Fruit fly (Drosophila melanogaster): Measurements from ENCODE around the gene CG15601.

Gene CG15601

dm6 chrX:15740288-15740726, 29.9 kb downstream of the CG15601 start (continued):
- TF ChIP-seq CG2202 (tag; optimal IDR thresholded peaks at IDR 0.05) (no peak), gem (tag; optimal IDR thresholded peaks at IDR 0.05) (peak; percentile 81), GATAe (GFP tag; conservative IDR thresholded peaks at IDR 0.05) (peak; percentile 97), Hand (GFP tag; optimal IDR thresholded peaks at IDR 0.05) (peak; percentile 76), sim (GFP tag; IDR thresholded peaks at IDR 0.05) (no peak), ase (GFP tag; IDR thresholded peaks at IDR 0.05) (peak; percentile 65; the same call in 1 of the 3 replicates), CG31441 (GFP tag; IDR thresholded peaks at IDR 0.05) (peak; percentile 62; the same call in 1 of the 2 replicates), h (optimal IDR thresholded peaks at IDR 0.05) (no peak), Mad (GFP tag; optimal IDR thresholded peaks at IDR 0.05) (peak; percentile 52), nmo (GFP tag; optimal IDR thresholded peaks at IDR 0.05) (peak; percentile 53), HLHmδ (GFP tag; optimal IDR thresholded peaks at IDR 0.05) (no peak), CG10462 (GFP tag; optimal IDR thresholded peaks at IDR 0.05) (no peak), emc (GFP tag; optimal IDR thresholded peaks at IDR 0.05) (peak; percentile 17), CG11504 (tag; optimal IDR thresholded peaks at IDR 0.05) (peak; percentile 74), CG2712 (tag; optimal IDR thresholded peaks at IDR 0.05) (peak; percentile 61), CG32532 (GFP tag; IDR thresholded peaks at IDR 0.05) (peak; percentile 89), ATbp (GFP tag; optimal IDR thresholded peaks at IDR 0.05) (peak; percentile 64), caup (GFP tag; optimal IDR thresholded peaks at IDR 0.05; ENCODE audit: severe bottlenecking) (peak; percentile 81), E2f1 (GFP tag; IDR thresholded peaks at IDR 0.05) (peak; percentile 72), kay (GFP tag; optimal IDR thresholded peaks at IDR 0.05) (peak; percentile 68), Gug (GFP tag; IDR thresholded peaks at IDR 0.05) (peak; percentile 64; the same call in 3 of the 4 replicates), chinmo (GFP tag; IDR thresholded peaks at IDR 0.05; ENCODE audit: partially characterized antibody) (no peak), CG1233 (GFP tag; optimal IDR thresholded peaks at IDR 0.05) (peak; percentile 46), CG18011 (GFP tag; optimal IDR thresholded peaks at IDR 0.05) (peak; percentile 48), Aef1 (GFP tag; IDR thresholded peaks at IDR 0.05) (peak; percentile 73), hkb (optimal IDR thresholded peaks at IDR 0.05) (no peak), hkb (GFP tag; IDR thresholded peaks at IDR 0.05) (peak; percentile 82), p53 (GFP tag; optimal IDR thresholded peaks at IDR 0.05) (no peak), schlank (tag; optimal IDR thresholded peaks at IDR 0.05) (peak; percentile 79), jing (GFP tag; optimal IDR thresholded peaks at IDR 0.05) (no peak), BEAF-32 (GFP tag; optimal IDR thresholded peaks at IDR 0.05) (no peak), Jarid2 (GFP tag; optimal IDR thresholded peaks at IDR 0.05) (no peak), YL-1 (GFP tag; optimal IDR thresholded peaks at IDR 0.05) (no peak), gt (GFP tag; IDR thresholded peaks at IDR 0.05) (no peak), shn (GFP tag; optimal IDR thresholded peaks at IDR 0.05) (no peak), sc (optimal IDR thresholded peaks at IDR 0.05) (no peak), sc (GFP tag; optimal IDR thresholded peaks at IDR 0.05) (peak; percentile 6), CG4328 (GFP tag; optimal IDR thresholded peaks at IDR 0.05) (peak; percentile 58), BtbVII (GFP tag; optimal IDR thresholded peaks at IDR 0.05) (peak; percentile 48), abd-A (tag; optimal IDR thresholded peaks at IDR 0.05) (no peak), Max (GFP tag; optimal IDR thresholded peaks at IDR 0.05) (peak; percentile 20), pnt (GFP tag; optimal IDR thresholded peaks at IDR 0.05) (no peak), CG30431 (GFP tag; optimal IDR thresholded peaks at IDR 0.05) (peak; percentile 41), CG10565 (GFP tag; optimal IDR thresholded peaks at IDR 0.05) (no peak), CG10321 (GFP tag; IDR thresholded peaks at IDR 0.05) (0 out of 2 replicates have a peak, but pooled peaks have one; percentile 29), exex (tag; optimal IDR thresholded peaks at IDR 0.05) (peak; percentile 99), NFAT (GFP tag; IDR thresholded peaks at IDR 0.05) (peak; percentile 72), Oli (tag; optimal IDR thresholded peaks at IDR 0.05) (peak; percentile 75), CG13894 (tag; optimal IDR thresholded peaks at IDR 0.05) (peak; percentile 79), CG6854 (GFP tag; optimal IDR thresholded peaks at IDR 0.05) (peak; percentile 55), CG15073 (GFP tag; optimal IDR thresholded peaks at IDR 0.05) (no peak)

Measured in whole organism, embryonic.